Worm (Caenorhabditis elegans): ENCODE results near the gene Y50E8A.22.

Gene Y50E8A.22

DNA sequence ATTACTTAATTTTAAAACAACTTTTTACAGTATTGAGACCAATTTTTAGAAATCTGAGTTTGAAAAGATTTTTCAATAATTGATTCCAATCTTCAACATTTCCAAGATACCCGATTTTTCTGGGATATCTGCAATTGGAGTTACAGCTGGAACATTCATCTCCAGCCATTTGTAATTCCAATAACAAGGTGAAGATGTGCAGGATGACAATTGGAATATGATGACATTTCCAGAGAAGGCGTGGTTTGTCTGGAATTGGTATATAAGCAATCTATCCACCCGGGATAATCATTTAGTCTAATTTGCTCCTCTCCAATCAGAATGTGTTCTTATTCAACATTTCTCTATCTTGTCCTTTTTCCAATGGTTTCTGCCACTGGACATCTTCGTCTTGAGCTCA lies 32.2 kb upstream of the Y50E8A.22 start, which contains the start of gene Y50E8A.11:
TSS of gene Y50E8A.11 (plus strand) at position 301 of the 400 bp plus-strand sequence.
- TF ChIP-seq elt-2 (tag; optimal IDR thresholded peaks at IDR 0.05) (no peak), ztf-4 (tag; optimal IDR thresholded peaks at IDR 0.05) (no peak), sea-2 (GFP tag; optimal IDR thresholded peaks at IDR 0.05) (no peak), pha-4 (tag; optimal IDR thresholded peaks at IDR 0.05) (no peak), skn-1 (tag; optimal IDR thresholded peaks at IDR 0.05) (no peak)

DNA sequence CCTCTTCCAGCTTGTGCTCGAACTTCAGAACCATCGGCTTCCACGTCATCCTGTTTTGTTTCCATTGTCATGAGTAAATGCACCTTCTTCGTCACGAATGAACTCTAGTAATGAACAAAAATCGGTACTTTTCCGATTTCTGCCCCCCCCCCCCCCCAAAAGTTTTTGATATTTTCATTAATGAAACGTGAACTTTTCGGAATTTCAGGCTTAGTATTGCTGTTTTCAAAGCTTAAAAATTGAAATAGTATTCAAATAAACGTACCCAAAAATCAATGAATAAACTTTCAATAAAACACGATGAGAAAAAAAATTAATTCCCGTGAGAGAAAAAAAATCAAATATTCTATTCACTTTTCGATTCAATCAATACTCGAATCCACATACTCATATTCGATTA lies 30.8 kb upstream of the Y50E8A.22 start, which contains the start of the genes scrm-7 and Y50E8A.10:
TSS of gene scrm-7 (minus strand) at position 101 of the 400 bp plus-strand sequence.
TSS of gene Y50E8A.10 (plus strand) at position 353 of the 400 bp plus-strand sequence.
- TF ChIP-seq ceh-9 (tag; optimal IDR thresholded peaks at IDR 0.05) (no peak), nhr-67 (tag; optimal IDR thresholded peaks at IDR 0.05) (no peak), nhr-25 (tag; optimal IDR thresholded peaks at IDR 0.05) (no peak), lsy-12 (tag; optimal IDR thresholded peaks at IDR 0.05) (no peak), egl-5 (tag; optimal IDR thresholded peaks at IDR 0.05) (no peak)

- no peak for TF ChIP-seq hmg-11 (tag; optimal IDR thresholded peaks at IDR 0.05)
- TF ChIP-seq nhr-25 (tag; optimal IDR thresholded peaks at IDR 0.05): no peak
- peak; percentile 33 for TF ChIP-seq snpc-4 (tag; optimal IDR thresholded peaks at IDR 0.05)
- TF ChIP-seq daf-12 (tag; optimal IDR thresholded peaks at IDR 0.05): no peak
- no peak for TF ChIP-seq sea-2 (GFP tag; optimal IDR thresholded peaks at IDR 0.05)
- TF ChIP-seq lin-15B (tag; optimal IDR thresholded peaks at IDR 0.05): peak; percentile 4
- TF ChIP-seq ama-1 (optimal IDR thresholded peaks at IDR 0.05): no peak
- TF ChIP-seq zag-1 (tag; optimal IDR thresholded peaks at IDR 0.05): no peak
- TF ChIP-seq pqm-1 (tag; optimal IDR thresholded peaks at IDR 0.05): peak; percentile 4
- no peak for TF ChIP-seq lin-39 (tag; optimal IDR thresholded peaks at IDR 0.05)
- peak; percentile 25 for TF ChIP-seq jun-1 (tag; optimal IDR thresholded peaks at IDR 0.05)
- TF ChIP-seq mdl-1 (tag; optimal IDR thresholded peaks at IDR 0.05): no peak
- no peak for TF ChIP-seq fkh-2 (tag; optimal IDR thresholded peaks at IDR 0.05)
- TF ChIP-seq fos-1 (tag; optimal IDR thresholded peaks at IDR 0.05): no peak
- TF ChIP-seq ceh-16 (tag; optimal IDR thresholded peaks at IDR 0.05): no peak
- peak; percentile 54 for TF ChIP-seq elt-2 (tag; optimal IDR thresholded peaks at IDR 0.05)
- peak; percentile 28 for TF ChIP-seq nhr-23 (tag; optimal IDR thresholded peaks at IDR 0.05)
- TF ChIP-seq eor-1 (tag; optimal IDR thresholded peaks at IDR 0.05): no peak
- no peak for TF ChIP-seq ceh-9 (tag; optimal IDR thresholded peaks at IDR 0.05)
- TF ChIP-seq ztf-11 (tag; optimal IDR thresholded peaks at IDR 0.05): no peak
- no peak for TF ChIP-seq unc-39 (tag; optimal IDR thresholded peaks at IDR 0.05)
- no peak for TF ChIP-seq ceh-82 (tag; optimal IDR thresholded peaks at IDR 0.05)
- TF ChIP-seq nhr-76 (tag; optimal IDR thresholded peaks at IDR 0.05): no peak
- peak; percentile 15 for TF ChIP-seq skn-1 (tag; optimal IDR thresholded peaks at IDR 0.05)
- TF ChIP-seq nhr-12 (tag; optimal IDR thresholded peaks at IDR 0.05): no peak
Observed at ce11 chrV:14773048-14773447, 24.2 kb upstream of the Y50E8A.22 start, which contains the start of gene haf-7. Gene haf-7 (plus strand): TSS chrV:14773258.

DNA sequence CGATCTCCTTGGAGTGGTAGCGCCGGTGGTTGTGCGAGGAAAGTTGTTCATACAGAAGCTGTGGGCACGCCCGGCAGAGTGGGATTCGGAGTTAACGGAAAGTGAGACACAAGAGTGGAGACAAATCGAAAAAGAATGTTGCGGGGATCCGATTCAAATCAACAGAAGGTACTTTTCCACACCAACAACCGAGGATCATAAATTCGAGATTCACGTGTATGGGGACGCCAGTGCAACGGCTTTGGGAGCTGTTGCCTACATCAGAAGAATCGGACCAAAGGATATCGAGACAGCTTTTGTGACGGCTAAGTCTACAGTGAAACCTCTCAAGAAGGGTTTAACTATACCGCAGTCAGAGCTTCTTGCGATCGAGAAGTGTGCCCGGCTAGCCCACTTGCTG lies 14.7 kb upstream of the Y50E8A.22 start:
- no peak for TF ChIP-seq egl-5 (tag; optimal IDR thresholded peaks at IDR 0.05)
- no peak for TF ChIP-seq pqm-1 (tag; optimal IDR thresholded peaks at IDR 0.05)
- TF ChIP-seq jun-1 (tag; optimal IDR thresholded peaks at IDR 0.05): no peak
- TF ChIP-seq nhr-237 (tag; optimal IDR thresholded peaks at IDR 0.05): no peak
- TF ChIP-seq nfya-1 (tag; optimal IDR thresholded peaks at IDR 0.05; ENCODE audit: insufficient read depth): no peak
- TF ChIP-seq ceh-9 (tag; optimal IDR thresholded peaks at IDR 0.05): no peak
- TF ChIP-seq R02D3.7 (tag; optimal IDR thresholded peaks at IDR 0.05): no peak
- TF ChIP-seq elt-2 (tag; optimal IDR thresholded peaks at IDR 0.05): no peak
- TF ChIP-seq aly-2 (tag; optimal IDR thresholded peaks at IDR 0.05): no peak
- no peak for TF ChIP-seq elt-3 (tag; optimal IDR thresholded peaks at IDR 0.05)
- no peak for TF ChIP-seq zag-1 (tag; optimal IDR thresholded peaks at IDR 0.05)
- no peak for TF ChIP-seq lin-15B (tag; optimal IDR thresholded peaks at IDR 0.05)
- no peak for TF ChIP-seq unc-62 (GFP tag; optimal IDR thresholded peaks at IDR 0.05)
- no peak for TF ChIP-seq nhr-43 (tag; optimal IDR thresholded peaks at IDR 0.05; ENCODE audit: poor library complexity, severe bottlenecking)
- no peak for TF ChIP-seq snpc-4 (tag; optimal IDR thresholded peaks at IDR 0.05)
- no peak for TF ChIP-seq daf-12 (tag; optimal IDR thresholded peaks at IDR 0.05)
- no peak for TF ChIP-seq nhr-76 (tag; optimal IDR thresholded peaks at IDR 0.05)
- no peak for TF ChIP-seq sea-2 (GFP tag; optimal IDR thresholded peaks at IDR 0.05)
- no peak for TF ChIP-seq skn-1 (tag; optimal IDR thresholded peaks at IDR 0.05)
